Worm (Caenorhabditis elegans) whole organism, L4 larva: ENCODE measurements around the gene athp-1.

ENCODE experiments used
- D1046.2 ChIP-seq: fragments of 200-800 bp; sonication (Bioruptor generic); IDR thresholded peaks from 2 replicates; pipeline ENCODE4 v1.3.6; 2022; ENCODE audit warnings: missing genetic modification characterization, missing compliant biosample characterization
- F37D6.2 ChIP-seq: sonication (generic microtip); optimal IDR thresholded peaks from 2 replicates; lab custom pipeline; 2016; ENCODE audit warnings: mild to moderate bottlenecking, missing genetic modification characterization, missing compliant biosample characterization
- F49E8.2 ChIP-seq: sonication (generic microtip); optimal IDR thresholded peaks from 2 replicates; lab custom pipeline; 2016; ENCODE audit warnings: missing compliant biosample characterization, mild to moderate bottlenecking, missing genetic modification characterization, borderline replicate concordance
- T20F7.1 ChIP-seq: fragments of 200-800 bp; sonication (Bioruptor generic); optimal IDR thresholded peaks from 2 replicates; lab custom pipeline; 2018; ENCODE audit warnings: mild to moderate bottlenecking, missing genetic modification characterization, missing compliant biosample characterization
- Y105C5A.15 ChIP-seq: fragments of 200-800 bp; sonication (Bioruptor generic); IDR thresholded peaks from 2 replicates; pipeline ENCODE4 v1.3.6; 2022; ENCODE audit warnings: missing genetic modification characterization, missing compliant biosample characterization
- Y48G9A.11 ChIP-seq: fragments of 200-800 bp; sonication (Bioruptor generic); IDR thresholded peaks from 2 replicates; pipeline ENCODE4 v1.3.6; 2022; ENCODE audit warnings: missing genetic modification reagents, missing genetic modification characterization, missing compliant biosample characterization
- Y75B8A.6 ChIP-seq: fragments of 200-800 bp; sonication (Bioruptor generic); IDR thresholded peaks from 2 replicates; pipeline ENCODE4 v1.3.6; 2022; ENCODE audit warnings: missing genetic modification reagents, missing genetic modification characterization, missing compliant biosample characterization
- aly-2 ChIP-seq: sonication (generic microtip); optimal IDR thresholded peaks from 2 replicates; lab custom pipeline; 2018; ENCODE audit warnings: missing biosample characterization, missing genetic modification characterization
- ama-1 ChIP-seq: fragments of 150-350 bp; optimal IDR thresholded peaks from 2 replicates; lab custom pipeline; 2014; ENCODE audit warnings: inconsistent platforms, mixed read lengths
- arid-1 ChIP-seq: fragments of 200-800 bp; sonication (Bioruptor generic); conservative IDR thresholded peaks from 2 replicates; pipeline ENCODE4 v1.3.6; 2022; ENCODE audit warnings: missing genetic modification reagents, missing genetic modification characterization, missing compliant biosample characterization
- ceh-32 ChIP-seq: sonication (generic microtip); optimal IDR thresholded peaks from 2 replicates; lab custom pipeline; 2016; ENCODE audit warnings: mild to moderate bottlenecking, missing genetic modification characterization, missing compliant biosample characterization; ENCODE audit not compliant: poor library complexity
- ceh-62 ChIP-seq: sonication (generic microtip); optimal IDR thresholded peaks from 2 replicates; lab custom pipeline; 2017; ENCODE audit warnings: missing biosample characterization, missing genetic modification characterization
- ces-1 ChIP-seq: fragments of 150-350 bp; sonication (generic microtip); optimal IDR thresholded peaks from 4 replicates; lab custom pipeline; 2014; ENCODE audit warnings: missing biosample characterization, missing genetic modification reagents, missing genetic modification characterization
- cey-2 ChIP-seq: sonication (generic microtip); optimal IDR thresholded peaks from 3 replicates; lab custom pipeline; 2017; ENCODE audit warnings: missing genetic modification characterization, mild to moderate bottlenecking, missing compliant biosample characterization, antibody characterized with exemption, borderline replicate concordance; ENCODE audit not compliant: insufficient read depth
- ctbp-1 ChIP-seq: fragments of 200-800 bp; sonication (Bioruptor generic); IDR thresholded peaks from 2 replicates; pipeline ENCODE4 v1.3.6; 2022; ENCODE audit warnings: missing genetic modification reagents, missing genetic modification characterization, missing compliant biosample characterization
- daf-19 ChIP-seq: fragments of 200-800 bp; sonication (Bioruptor generic); conservative IDR thresholded peaks from 2 replicates; pipeline ENCODE4 v1.3.6; 2022; ENCODE audit warnings: missing genetic modification characterization, missing compliant biosample characterization
- dmd-6 ChIP-seq: fragments of 200-800 bp; sonication (Bioruptor generic); IDR thresholded peaks from 2 replicates; pipeline ENCODE4 v1.3.6; 2022; ENCODE audit warnings: missing genetic modification reagents, missing genetic modification characterization, missing compliant biosample characterization
- dmd-9 ChIP-seq: fragments of 200-800 bp; sonication (Bioruptor generic); IDR thresholded peaks from 2 replicates; pipeline ENCODE4 v1.3.6; 2022; ENCODE audit warnings: missing genetic modification reagents, missing genetic modification characterization, missing compliant biosample characterization
- dpl-1 ChIP-seq: fragments of 150-350 bp; optimal IDR thresholded peaks from 2 replicates; lab custom pipeline; 2014; ENCODE audit warnings: missing biosample characterization, missing genetic modification reagents, missing genetic modification characterization
- egl-27 ChIP-seq: sonication (generic microtip); optimal IDR thresholded peaks from 3 replicates; lab custom pipeline; 2017; ENCODE audit warnings: missing biosample characterization, missing genetic modification reagents, missing genetic modification characterization
- egl-43 ChIP-seq: fragments of 200-800 bp; sonication (Bioruptor generic); IDR thresholded peaks from 2 replicates; pipeline ENCODE4 v1.3.6; 2022; ENCODE audit warnings: missing genetic modification reagents, missing genetic modification characterization, missing compliant biosample characterization
- fos-1 ChIP-seq: fragments of 150-350 bp; optimal IDR thresholded peaks from 2 replicates; lab custom pipeline; 2014; ENCODE audit warnings: missing biosample characterization, missing genetic modification characterization
- hif-1 ChIP-seq, 2 experiments: sonication (generic microtip); optimal IDR thresholded peaks; 2 replicates each; lab custom pipeline; 2016 to 2017; ENCODE audit warnings: missing compliant biosample characterization in 2 of 2, missing genetic modification characterization in 2 of 2, missing genetic modification reagents in 2 of 2, missing genotype in 2 of 2, mild to moderate bottlenecking in 1 of 2
- hlh-11 ChIP-seq: fragments of 200-800 bp; sonication (Bioruptor generic); optimal IDR thresholded peaks from 2 replicates; lab custom pipeline; 2018; ENCODE audit warnings: mild to moderate bottlenecking, missing genetic modification characterization, missing compliant biosample characterization
- hmg-1.1 ChIP-seq: fragments of 200-800 bp; sonication (Bioruptor generic); IDR thresholded peaks from 2 replicates; pipeline ENCODE4 v1.3.6; 2022; ENCODE audit warnings: missing genetic modification reagents, missing genetic modification characterization, missing compliant biosample characterization
- jun-1 ChIP-seq: fragments of 150-350 bp; optimal IDR thresholded peaks from 2 replicates; lab custom pipeline; 2014; ENCODE audit warnings: missing biosample characterization, missing genetic modification reagents, missing genetic modification characterization
- lin-1 ChIP-seq: fragments of 200-800 bp; sonication (Bioruptor generic); IDR thresholded peaks from 2 replicates; pipeline ENCODE4 v1.3.6; 2022; ENCODE audit warnings: missing genetic modification reagents, missing genetic modification characterization, missing compliant biosample characterization
- lin-15B ChIP-seq: fragments of 150-350 bp; sonication (generic microtip); optimal IDR thresholded peaks from 3 replicates; lab custom pipeline; 2014; ENCODE audit warnings: missing biosample characterization, missing genetic modification characterization
- lin-29 ChIP-seq: fragments of 200-800 bp; sonication (Bioruptor generic); IDR thresholded peaks from 2 replicates; pipeline ENCODE4 v1.3.6; 2022; ENCODE audit warnings: missing genetic modification reagents, missing genetic modification characterization, missing compliant biosample characterization
- lir-3 ChIP-seq: sonication (generic microtip); optimal IDR thresholded peaks from 2 replicates; lab custom pipeline; 2016; ENCODE audit warnings: mild to moderate bottlenecking, missing genetic modification characterization, missing compliant biosample characterization
- madf-5 ChIP-seq, 2 experiments: fragments of 200-800 bp; sonication (Bioruptor generic); IDR thresholded peaks; 2 replicates each; pipeline ENCODE4 v1.3.6; 2022; ENCODE audit warnings: missing compliant biosample characterization in 2 of 2, missing genetic modification characterization in 2 of 2
- mdl-1 ChIP-seq, 2 experiments: fragments of 150-350 bp in 1 of 2; sonication (generic microtip) in 1 of 2; optimal IDR thresholded peaks; 2 replicates each; lab custom pipeline; 2014 to 2017; ENCODE audit warnings: missing biosample characterization in 2 of 2, missing genetic modification characterization in 2 of 2
- mdt-29 ChIP-seq: fragments of 200-800 bp; sonication (Bioruptor generic); IDR thresholded peaks from 2 replicates; pipeline ENCODE4 v1.3.6; 2022; ENCODE audit warnings: missing genetic modification reagents, missing genetic modification characterization, missing compliant biosample characterization
- mxl-3 ChIP-seq: fragments of 200-800 bp; sonication (Bioruptor generic); optimal IDR thresholded peaks from 2 replicates; lab custom pipeline; 2018; ENCODE audit warnings: mild to moderate bottlenecking, missing genetic modification characterization, missing compliant biosample characterization
- nhr-10 ChIP-seq: fragments of 150-350 bp; optimal IDR thresholded peaks from 2 replicates; lab custom pipeline; 2014; ENCODE audit warnings: missing biosample characterization, missing genetic modification characterization
- nhr-102 ChIP-seq: sonication (generic microtip); optimal IDR thresholded peaks from 2 replicates; lab custom pipeline; 2016; ENCODE audit warnings: mild to moderate bottlenecking, missing genetic modification characterization, moderate library complexity, missing compliant biosample characterization
- nhr-11 ChIP-seq: fragments of 150-350 bp; optimal IDR thresholded peaks from 2 replicates; lab custom pipeline; 2014; ENCODE audit warnings: missing biosample characterization, missing genetic modification characterization
- nhr-111 ChIP-seq: fragments of 200-800 bp; sonication (Bioruptor generic); optimal IDR thresholded peaks from 2 replicates; lab custom pipeline; 2018; ENCODE audit warnings: mild to moderate bottlenecking, missing genetic modification characterization, missing compliant biosample characterization
- nhr-237 ChIP-seq: sonication (generic microtip); optimal IDR thresholded peaks from 2 replicates; lab custom pipeline; 2017; ENCODE audit warnings: missing biosample characterization, missing genetic modification characterization
- nhr-6 ChIP-seq: fragments of 150-350 bp; optimal IDR thresholded peaks from 2 replicates; lab custom pipeline; 2014; ENCODE audit warnings: missing biosample characterization, missing genetic modification characterization
- sdz-12 ChIP-seq: fragments of 200-800 bp; sonication (Bioruptor generic); optimal IDR thresholded peaks from 2 replicates; lab custom pipeline; 2018; ENCODE audit warnings: mild to moderate bottlenecking, missing genetic modification characterization, missing compliant biosample characterization
- set-16 ChIP-seq: fragments of 200-800 bp; sonication (Bioruptor generic); IDR thresholded peaks from 2 replicates; pipeline ENCODE4 v1.3.6; 2022; ENCODE audit warnings: missing genetic modification reagents, missing genetic modification characterization, missing compliant biosample characterization
- spr-1 ChIP-seq: sonication (generic microtip); optimal IDR thresholded peaks from 2 replicates; lab custom pipeline; 2016; ENCODE audit warnings: mild to moderate bottlenecking, missing genetic modification characterization, missing compliant biosample characterization
- tag-97 ChIP-seq: fragments of 200-800 bp; sonication (Bioruptor generic); IDR thresholded peaks from 2 replicates; pipeline ENCODE4 v1.3.6; 2022; ENCODE audit warnings: missing genetic modification characterization, missing compliant biosample characterization
- unc-130 ChIP-seq: sonication (generic microtip); optimal IDR thresholded peaks from 2 replicates; lab custom pipeline; 2016; ENCODE audit warnings: missing genetic modification reagents, missing genetic modification characterization, missing compliant biosample characterization
- unc-39 ChIP-seq: sonication (generic microtip); optimal IDR thresholded peaks from 2 replicates; lab custom pipeline; 2017; ENCODE audit warnings: missing biosample characterization, missing genetic modification characterization
- vab-7 ChIP-seq: fragments of 200-800 bp; sonication (Bioruptor generic); IDR thresholded peaks from 2 replicates; pipeline ENCODE4 v1.3.6; 2022; ENCODE audit warnings: missing genetic modification reagents, missing genetic modification characterization, missing compliant biosample characterization
- zfp-3 ChIP-seq: fragments of 200-800 bp; sonication (Bioruptor generic); conservative IDR thresholded peaks from 2 replicates; pipeline ENCODE4 v1.3.6; 2022; ENCODE audit warnings: missing genetic modification reagents, missing genetic modification characterization, missing compliant biosample characterization
- zip-11 ChIP-seq: fragments of 200-800 bp; sonication (Bioruptor generic); IDR thresholded peaks from 2 replicates; pipeline ENCODE4 v1.3.6; 2022; ENCODE audit warnings: missing genetic modification characterization, missing compliant biosample characterization
- ztf-11 ChIP-seq: fragments of 150-350 bp; optimal IDR thresholded peaks from 2 replicates; lab custom pipeline; 2014; ENCODE audit warnings: missing biosample characterization, missing genetic modification characterization
- ztf-7 ChIP-seq: fragments of 150-350 bp; optimal IDR thresholded peaks from 2 replicates; lab custom pipeline; 2014; ENCODE audit warnings: missing biosample characterization, missing genetic modification characterization

The athp-1 gene

ce11 chrIII:10848858-10849257, 32.7 kb upstream of the athp-1 start, which contains the start of the genes fbxb-85 and hex-3:
Gene fbxb-85 (minus strand): TSS chrIII:10848963.
Gene hex-3 (plus strand): TSS chrIII:10849222.
- TF ChIP-seq ces-1 (GFP tag; lab: Kevin White, UChicago) (peak; percentile 57), cey-2 (tag; lab: Kevin White, UChicago) (no peak), hlh-11 (tag; lab: Kevin White, UChicago) (peak; percentile 91), egl-43 (peak; percentile 81; the same call in 1 of the 2 replicates), aly-2 (tag; lab: Kevin White, UChicago) (no peak), hif-1 (tag; optimal IDR thresholded peaks at IDR 0.05; lab: Kevin White, UChicago) (peak; percentile 60 to 75), egl-27 (tag; lab: Kevin White, UChicago) (no peak), lin-29 (peak; percentile 77), arid-1 (GFP tag; lab: Robert Waterston, UW) (peak; percentile 92), nhr-102 (tag; lab: Kevin White, UChicago) (peak; percentile 95), mdt-29 (GFP tag; lab: Robert Waterston, UW) (peak; percentile 70), sdz-12 (GFP tag; lab: Kevin White, UChicago) (no peak), T20F7.1 (GFP tag; lab: Kevin White, UChicago) (peak; percentile 82), mxl-3 (GFP tag; lab: Kevin White, UChicago) (peak; percentile 63), Y75B8A.6 (GFP tag; lab: Robert Waterston, UW) (no peak), F37D6.2 (tag; lab: Kevin White, UChicago) (peak; percentile 93), lir-3 (tag; lab: Kevin White, UChicago) (no peak), jun-1 (tag; lab: Kevin White, UChicago) (peak; percentile 88), lin-15B (tag; lab: Kevin White, UChicago) (peak; percentile 60), Y105C5A.15 (GFP tag; lab: Robert Waterston, UW) (no peak), mdl-1 (tag; optimal IDR thresholded peaks at IDR 0.05; lab: Kevin White, UChicago) (peak in 1 of 2 experiments; percentile 3), zfp-3 (GFP tag; lab: Robert Waterston, UW) (peak; percentile 84), dpl-1 (peak; percentile 94), D1046.2 (GFP tag; lab: Robert Waterston, UW) (peak; percentile 73; the same call in 1 of the 2 replicates), nhr-10 (tag; lab: Kevin White, UChicago) (no peak), nhr-111 (GFP tag; lab: Kevin White, UChicago) (no peak), daf-19 (GFP tag; lab: Robert Waterston, UW) (peak; percentile 82), nhr-11 (tag; lab: Kevin White, UChicago) (peak; percentile 73), ctbp-1 (GFP tag; lab: Robert Waterston, UW) (peak; percentile 84), vab-7 (peak; percentile 60; the same call in 1 of the 2 replicates), ztf-7 (tag; lab: Kevin White, UChicago) (peak; percentile 91), zip-11 (no peak), set-16 (peak; percentile 26; the same call in 1 of the 2 replicates), hmg-1.1 (GFP tag; lab: Robert Waterston, UW) (peak; percentile 94), ama-1 (lab: Kevin White, UChicago) (peak; percentile 48), dmd-6 (GFP tag; lab: Robert Waterston, UW) (peak; percentile 84), Y48G9A.11 (GFP tag; lab: Robert Waterston, UW) (no peak), ceh-32 (tag; lab: Kevin White, UChicago) (peak; percentile 80), F49E8.2 (tag; lab: Kevin White, UChicago) (peak; percentile 88), lin-1 (GFP tag; lab: Robert Waterston, UW) (peak; percentile 60), nhr-6 (tag; lab: Kevin White, UChicago) (peak; percentile 91), fos-1 (tag; lab: Kevin White, UChicago) (no peak), tag-97 (GFP tag; lab: Robert Waterston, UW) (no peak), unc-39 (tag; lab: Kevin White, UChicago) (no peak), dmd-9 (GFP tag; lab: Robert Waterston, UW) (no peak; the same call in 1 of the 2 replicates), madf-5 (GFP tag; IDR thresholded peaks at IDR 0.05; lab: Robert Waterston, UW) (0 out of 4 replicates have a peak, but pooled peaks of 1 of the 2 experiments have one; percentile 38), spr-1 (tag; lab: Kevin White, UChicago) (peak; percentile 92), ceh-62 (tag; lab: Kevin White, UChicago) (no peak), nhr-237 (tag; lab: Kevin White, UChicago) (no peak), unc-130 (peak; percentile 67), ztf-11 (no peak)
